Worm (Caenorhabditis elegans) whole organism, early embryonic: Measurements from ENCODE around the gene clc-1.

ENCODE experiments used
- F13C5.2 ChIP-seq: sonication (generic microtip); optimal IDR thresholded peaks from 2 replicates; lab custom pipeline; 2017; ENCODE audit warnings: mild to moderate bottlenecking, missing genetic modification characterization, inconsistent platforms, missing compliant biosample characterization
- aly-1 ChIP-seq: sonication (generic microtip); optimal IDR thresholded peaks from 2 replicates; lab custom pipeline; 2016; ENCODE audit warnings: missing genetic modification characterization, missing compliant biosample characterization
- ama-1 ChIP-seq: fragments of 150-350 bp; optimal IDR thresholded peaks from 2 replicates; lab custom pipeline; 2014
- ceh-13 ChIP-seq: fragments of 200-800 bp; sonication (Bioruptor generic); optimal IDR thresholded peaks from 2 replicates; lab custom pipeline; 2018; ENCODE audit warnings: mild to moderate bottlenecking, missing genetic modification characterization, missing compliant biosample characterization
- ceh-36 ChIP-seq: sonication (generic microtip); optimal IDR thresholded peaks from 2 replicates; lab custom pipeline; 2016; ENCODE audit warnings: missing genetic modification characterization, inconsistent platforms, missing compliant biosample characterization
- ets-7 ChIP-seq: sonication (generic microtip); optimal IDR thresholded peaks from 2 replicates; lab custom pipeline; 2016; ENCODE audit warnings: missing genotype, missing genetic modification characterization, missing compliant biosample characterization
- flt-1 ChIP-seq: fragments of 200-800 bp; sonication (Bioruptor generic); IDR thresholded peaks from 2 replicates; pipeline ENCODE4 v1.3.6; 2022; ENCODE audit warnings: missing genetic modification characterization, missing compliant biosample characterization
- hmbx-1 ChIP-seq: sonication (generic microtip); optimal IDR thresholded peaks from 2 replicates; lab custom pipeline; 2016; ENCODE audit warnings: mild to moderate bottlenecking, missing genetic modification characterization, missing compliant biosample characterization
- hmg-4 ChIP-seq: fragments of 200-800 bp; sonication (Bioruptor generic); optimal IDR thresholded peaks from 2 replicates; lab custom pipeline; 2018; ENCODE audit warnings: mild to moderate bottlenecking, missing genetic modification characterization, missing compliant biosample characterization
- hnd-1 ChIP-seq: sonication (generic microtip); optimal IDR thresholded peaks from 2 replicates; lab custom pipeline; 2016; ENCODE audit warnings: missing genetic modification characterization, missing compliant biosample characterization
- pes-1 ChIP-seq: fragments of 200-800 bp; sonication (Bioruptor generic); IDR thresholded peaks from 2 replicates; pipeline ENCODE4 v1.3.6; 2022; ENCODE audit warnings: missing genetic modification reagents, missing genetic modification characterization, missing compliant biosample characterization
- scrt-1 ChIP-seq: fragments of 200-800 bp; sonication (Bioruptor generic); IDR thresholded peaks from 2 replicates; pipeline ENCODE4 v1.3.6; 2022; ENCODE audit warnings: missing genetic modification characterization, missing compliant biosample characterization
- tbx-37 ChIP-seq: fragments of 200-800 bp; sonication (Bioruptor generic); conservative IDR thresholded peaks from 2 replicates; pipeline ENCODE4 v1.3.6; 2022; ENCODE audit warnings: missing genetic modification reagents, missing genetic modification characterization, missing compliant biosample characterization

ce11 chrX:11042777-11043176, 4.5 kb upstream of the clc-1 start, which contains the start of gene C09F12.3:
- TF ChIP-seq tbx-37 (GFP tag; lab: Robert Waterston, UW), result no peak
- TF ChIP-seq aly-1 (tag; lab: Kevin White, UChicago), result no peak
- TF ChIP-seq F13C5.2 (tag; lab: Kevin White, UChicago), result no peak
- no peak for TF ChIP-seq ama-1
- no peak for TF ChIP-seq hmg-4
- no peak for TF ChIP-seq hmbx-1 (tag; lab: Kevin White, UChicago)
- TF ChIP-seq flt-1 (GFP tag; lab: Robert Waterston, UW), result no peak
- TF ChIP-seq ets-7, result no peak
- no peak for TF ChIP-seq hnd-1 (tag; lab: Kevin White, UChicago)
- no peak for TF ChIP-seq ceh-36 (tag; lab: Kevin White, UChicago)
- TF ChIP-seq scrt-1 (GFP tag; lab: Robert Waterston, UW), result no peak
- no peak for TF ChIP-seq pes-1
- no peak for TF ChIP-seq ceh-13 (GFP tag; lab: Kevin White, UChicago)
